Fruit fly (Drosophila melanogaster) whole organism, embryonic: Measurements from ENCODE around the gene CCDC53.

Experiments
- CG10267 ChIP-seq: fragments of 200-800 bp; sonication (Bioruptor generic); optimal IDR thresholded peaks from 2 replicates; lab custom pipeline; 2018; ENCODE audit warnings: missing biosample characterization, mild to moderate bottlenecking, missing genetic modification characterization, moderate library complexity
- CG11456 ChIP-seq: fragments of 200-800 bp; sonication (Bioruptor generic); IDR thresholded peaks from 3 replicates; pipeline ENCODE4 v1.3.6; 2022; ENCODE audit warnings: missing biosample characterization, missing genetic modification characterization
- CG11560 ChIP-seq: fragments of 200-800 bp; sonication (Bioruptor generic); IDR thresholded peaks from 3 replicates; pipeline ENCODE4 v1.3.6; 2022; ENCODE audit warnings: missing biosample characterization, missing genetic modification characterization
- CG12942 ChIP-seq: fragments of 200-800 bp; sonication (Bioruptor generic); optimal IDR thresholded peaks from 3 replicates; lab custom pipeline; 2016; ENCODE audit warnings: missing biosample characterization, missing genetic modification characterization
- CG13287 ChIP-seq: fragments of 200-800 bp; sonication (Bioruptor generic); IDR thresholded peaks from 2 replicates; pipeline ENCODE4 v1.3.6; 2022; ENCODE audit warnings: missing biosample characterization, missing genetic modification characterization; ENCODE audit not compliant: partially characterized antibody
- CG17612 ChIP-seq: fragments of 200-800 bp; sonication (Bioruptor generic); IDR thresholded peaks from 2 replicates; pipeline ENCODE4 v1.3.6; 2022; ENCODE audit warnings: missing biosample characterization, missing genetic modification characterization
- CG17912 ChIP-seq: fragments of 200-800 bp; sonication (Bioruptor generic); optimal IDR thresholded peaks from 2 replicates; lab custom pipeline; 2018; ENCODE audit warnings: missing biosample characterization, mild to moderate bottlenecking, missing genetic modification characterization
- CG18262 ChIP-seq: fragments of 200-800 bp; optimal IDR thresholded peaks from 3 replicates; lab custom pipeline; 2019; ENCODE audit warnings: missing biosample characterization, mild to moderate bottlenecking, missing genetic modification characterization, moderate library complexity
- CG18599 ChIP-seq: fragments of 200-800 bp; sonication (Bioruptor generic); optimal IDR thresholded peaks from 3 replicates; lab custom pipeline; 2017; ENCODE audit warnings: missing biosample characterization, missing genetic modification characterization, mild to moderate bottlenecking, moderate library complexity, missing genetic modification reagents
- CG2712 ChIP-seq: fragments of 200-800 bp; optimal IDR thresholded peaks from 3 replicates; lab custom pipeline; 2019; ENCODE audit warnings: missing biosample characterization, mild to moderate bottlenecking, missing genetic modification characterization, moderate library complexity
- CG3065 ChIP-seq: fragments of 200-800 bp; sonication (Bioruptor generic); optimal IDR thresholded peaks from 2 replicates; lab custom pipeline; 2016; ENCODE audit warnings: missing biosample characterization, missing genetic modification characterization
- CG43689 ChIP-seq: fragments of 200-800 bp; sonication (Bioruptor generic); IDR thresholded peaks from 2 replicates; pipeline ENCODE4 v1.3.6; 2022; ENCODE audit warnings: missing biosample characterization, missing genetic modification characterization
- CG6272 ChIP-seq: fragments of 200-800 bp; sonication (Bioruptor generic); IDR thresholded peaks from 2 replicates; pipeline ENCODE4 v1.3.6; 2022; ENCODE audit warnings: missing biosample characterization, missing genetic modification characterization
- CG7271 ChIP-seq: fragments of 200-800 bp; sonication (Bioruptor generic); optimal IDR thresholded peaks from 2 replicates; lab custom pipeline; 2018; ENCODE audit warnings: missing biosample characterization, mild to moderate bottlenecking, missing genetic modification characterization, moderate library complexity
- CG7963 ChIP-seq: fragments of 200-800 bp; sonication (Bioruptor generic); IDR thresholded peaks from 3 replicates; pipeline ENCODE4 v1.3.6; 2022; ENCODE audit warnings: missing biosample characterization, missing genetic modification characterization; ENCODE audit not compliant: partially characterized antibody
- CG9215 ChIP-seq: fragments of 200-800 bp; sonication (Bioruptor generic); IDR thresholded peaks from 2 replicates; pipeline ENCODE4 v1.3.6; 2022; ENCODE audit warnings: missing biosample characterization, missing genetic modification characterization
- CG9817 ChIP-seq: fragments of 200-800 bp; sonication (Bioruptor generic); optimal IDR thresholded peaks from 2 replicates; lab custom pipeline; 2018; ENCODE audit warnings: missing biosample characterization, mild to moderate bottlenecking, missing genetic modification characterization, moderate library complexity
- Fer1 ChIP-seq: fragments of 200-800 bp; sonication (Bioruptor generic); optimal IDR thresholded peaks from 2 replicates; lab custom pipeline; 2017; ENCODE audit warnings: missing biosample characterization, mild to moderate bottlenecking, missing genetic modification characterization
- HHEX ChIP-seq: fragments of 200-800 bp; sonication (Bioruptor generic); optimal IDR thresholded peaks from 3 replicates; lab custom pipeline; 2017; ENCODE audit warnings: missing biosample characterization, mild to moderate bottlenecking, missing genetic modification characterization, missing genetic modification reagents
- Hey ChIP-seq: fragments of 200-800 bp; sonication (Bioruptor generic); optimal IDR thresholded peaks from 3 replicates; lab custom pipeline; 2018; ENCODE audit warnings: missing biosample characterization, mild to moderate bottlenecking, missing genetic modification characterization
- Kr ChIP-seq: fragments of 200-800 bp; sonication (Bioruptor generic); optimal IDR thresholded peaks from 2 replicates; lab custom pipeline; 2017; ENCODE audit warnings: missing biosample characterization, mild to moderate bottlenecking, missing genetic modification characterization
- Med ChIP-seq: fragments of 200-800 bp; sonication (Bioruptor generic); peaks from one replicate; lab custom pipeline; 2016; ENCODE audit warnings: missing biosample characterization, missing genetic modification characterization, mild to moderate bottlenecking, inconsistent platforms, moderate library complexity
- Neu2 ChIP-seq: fragments of 200-800 bp; sonication (Bioruptor generic); optimal IDR thresholded peaks from 3 replicates; lab custom pipeline; 2016; ENCODE audit warnings: missing biosample characterization, missing genetic modification characterization, borderline replicate concordance
- Scr ChIP-seq: fragments of 200-800 bp; sonication (Bioruptor generic); IDR thresholded peaks from 2 replicates; pipeline ENCODE4 v1.3.6; 2022; ENCODE audit warnings: missing biosample characterization, missing genetic modification characterization; ENCODE audit not compliant: partially characterized antibody
- Xbp1 ChIP-seq: fragments of 200-800 bp; sonication (Bioruptor generic); optimal IDR thresholded peaks from 3 replicates; lab custom pipeline; 2016; ENCODE audit warnings: missing biosample characterization, mild to moderate bottlenecking, missing genetic modification characterization
- Xrp1 ChIP-seq: fragments of 200-800 bp; sonication (Bioruptor generic); IDR thresholded peaks from 2 replicates; pipeline ENCODE4 v1.3.6; 2022; ENCODE audit warnings: missing biosample characterization, missing genetic modification characterization
- ac ChIP-seq: fragments of 200-800 bp; sonication (Bioruptor generic); optimal IDR thresholded peaks from 3 replicates; lab custom pipeline; 2017; ENCODE audit warnings: missing biosample characterization, mild to moderate bottlenecking, missing genetic modification characterization
- bab2 ChIP-seq: fragments of 200-800 bp; sonication (Bioruptor generic); optimal IDR thresholded peaks from 2 replicates; lab custom pipeline; 2016; ENCODE audit warnings: missing biosample characterization, missing genetic modification characterization
- cwo ChIP-seq: fragments of 200-800 bp; sonication (Bioruptor generic); optimal IDR thresholded peaks from 3 replicates; lab custom pipeline; 2017; ENCODE audit warnings: missing biosample characterization, missing genetic modification characterization, mild to moderate bottlenecking, moderate library complexity, missing genetic modification reagents
- emc ChIP-seq: fragments of 200-800 bp; sonication (Bioruptor generic); optimal IDR thresholded peaks from 2 replicates; lab custom pipeline; 2016; ENCODE audit warnings: missing biosample characterization, missing genetic modification characterization
- ems ChIP-seq: fragments of 200-800 bp; sonication (Bioruptor generic); optimal IDR thresholded peaks from 3 replicates; lab custom pipeline; 2016; ENCODE audit warnings: missing biosample characterization, missing genetic modification characterization
- en ChIP-seq: fragments of 200-800 bp; sonication (Bioruptor generic); optimal IDR thresholded peaks from 2 replicates; lab custom pipeline; 2016; ENCODE audit warnings: missing biosample characterization, missing genetic modification characterization
- esg ChIP-seq: fragments of 200-800 bp; sonication (Bioruptor generic); conservative IDR thresholded peaks from 2 replicates; pipeline ENCODE4 v1.3.6; 2022; ENCODE audit warnings: missing biosample characterization, missing genetic modification characterization
- fu2 ChIP-seq: fragments of 200-800 bp; sonication (Bioruptor generic); optimal IDR thresholded peaks from 2 replicates; lab custom pipeline; 2016; ENCODE audit warnings: missing biosample characterization, missing genetic modification characterization
- gem ChIP-seq: fragments of 200-800 bp; sonication (Bioruptor generic); optimal IDR thresholded peaks from 2 replicates; lab custom pipeline; 2019; ENCODE audit warnings: missing biosample characterization, mild to moderate bottlenecking, missing genetic modification characterization, moderate library complexity
- gt ChIP-seq: fragments of 200-800 bp; sonication (Bioruptor generic); IDR thresholded peaks from 2 replicates; pipeline ENCODE4 v1.3.6; 2022; ENCODE audit warnings: missing biosample characterization, missing genetic modification characterization
- hb ChIP-seq: fragments of 200-800 bp; sonication (Bioruptor generic); IDR thresholded peaks from 3 replicates; pipeline ENCODE4 v1.3.6; 2022; ENCODE audit warnings: missing biosample characterization, missing genetic modification characterization; ENCODE audit not compliant: partially characterized antibody
- lov ChIP-seq, 2 experiments: fragments of 200-800 bp in 1 of 2; fragments of >200 bp in 1 of 2; sonication (Bioruptor generic) in 1 of 2; IDR thresholded peaks in 1 of 2; optimal IDR thresholded peaks in 1 of 2; 2 replicates in 1 of 2; 3 replicates in 1 of 2; pipeline versions ENCODE4 v1.3.6 to Lab custom; 2017 to 2022; ENCODE audit warnings: missing biosample characterization in 1 of 2, missing genetic modification characterization in 1 of 2
- onecut ChIP-seq: fragments of 200-800 bp; sonication (Bioruptor generic); IDR thresholded peaks from 2 replicates; pipeline ENCODE4 v1.3.6; 2022; ENCODE audit warnings: missing biosample characterization, missing genetic modification characterization
- org-1 ChIP-seq: fragments of 200-800 bp; sonication (Bioruptor generic); optimal IDR thresholded peaks from 2 replicates; lab custom pipeline; 2017; ENCODE audit warnings: missing biosample characterization, missing genetic modification characterization
- pfk ChIP-seq: fragments of 200-800 bp; sonication (Bioruptor generic); optimal IDR thresholded peaks from 2 replicates; lab custom pipeline; 2018; ENCODE audit warnings: missing biosample characterization, mild to moderate bottlenecking, missing genetic modification characterization, moderate library complexity
- pros ChIP-seq: fragments of 200-800 bp; sonication (Bioruptor generic); optimal IDR thresholded peaks from 3 replicates; lab custom pipeline; 2019; ENCODE audit warnings: missing biosample characterization, mild to moderate bottlenecking, missing genetic modification characterization, moderate library complexity
- run ChIP-seq: fragments of 200-800 bp; sonication (Bioruptor generic); optimal IDR thresholded peaks from 3 replicates; lab custom pipeline; 2018; ENCODE audit warnings: missing biosample characterization, mild to moderate bottlenecking, missing genetic modification characterization
- sisA ChIP-seq: fragments of 200-800 bp; sonication (Bioruptor generic); IDR thresholded peaks from 2 replicates; pipeline ENCODE4 v1.3.6; 2022; ENCODE audit warnings: missing biosample characterization, missing genetic modification characterization
- slbo ChIP-seq: fragments of 200-800 bp; sonication (Bioruptor generic); IDR thresholded peaks from 2 replicates; pipeline ENCODE4 v1.3.6; 2022; ENCODE audit warnings: missing biosample characterization, missing genetic modification characterization
- tio ChIP-seq: fragments of 200-800 bp; sonication (Bioruptor generic); optimal IDR thresholded peaks from 2 replicates; lab custom pipeline; 2017; ENCODE audit warnings: missing biosample characterization, missing genetic modification characterization, inconsistent platforms
- tna ChIP-seq: fragments of 200-800 bp; sonication (Bioruptor generic); IDR thresholded peaks from 2 replicates; pipeline ENCODE4 v1.3.6; 2022; ENCODE audit warnings: missing biosample characterization, missing genetic modification characterization; ENCODE audit not compliant: partially characterized antibody
- twi ChIP-seq: fragments of 200-800 bp; optimal IDR thresholded peaks from 2 replicates; lab custom pipeline; 2019; ENCODE audit warnings: missing biosample characterization, mild to moderate bottlenecking, missing genetic modification characterization, moderate library complexity
- zfh1 ChIP-seq: fragments of 200-800 bp; sonication (Bioruptor generic); IDR thresholded peaks from 3 replicates; pipeline ENCODE4 v1.3.6; 2022; ENCODE audit warnings: missing biosample characterization, missing genetic modification characterization

The CCDC53 gene

dm6 chr2L:8086736-8087467, 46.0 kb downstream of the CCDC53 start (continued):
- no peak for TF ChIP-seq Fer1
- no peak for TF ChIP-seq Xbp1 (GFP tag; lab: Kevin White, UChicago)
- TF ChIP-seq zfh1 (GFP tag; lab: Robert Waterston, UW), result no peak
- TF ChIP-seq lov (optimal IDR thresholded peaks at IDR 0.05; lab: Kevin White, UChicago), result no peak
- no peak for TF ChIP-seq lov (GFP tag; IDR thresholded peaks at IDR 0.05; lab: Robert Waterston, UW)
- TF ChIP-seq slbo, result no peak
- TF ChIP-seq CG11456 (GFP tag; lab: Robert Waterston, UW), result no peak
- TF ChIP-seq tio (GFP tag; lab: Kevin White, UChicago), result no peak
- TF ChIP-seq gt (GFP tag; lab: Robert Waterston, UW), result no peak
- peak; percentile 50 for TF ChIP-seq CG18599 (GFP tag; lab: Kevin White, UChicago)
- TF ChIP-seq CG12942 (GFP tag; lab: Kevin White, UChicago), result no peak
- TF ChIP-seq fu2, result peak; percentile 27
- peak; percentile 85 for TF ChIP-seq gem
- no peak for TF ChIP-seq CG3065
- peak; percentile 20 for TF ChIP-seq CG9817
- no peak for TF ChIP-seq CG9215 (GFP tag; lab: Robert Waterston, UW)
- no peak for TF ChIP-seq bab2 (GFP tag; lab: Kevin White, UChicago)
- no peak for TF ChIP-seq onecut (GFP tag; lab: Robert Waterston, UW)
- TF ChIP-seq CG6272, result no peak
- TF ChIP-seq HHEX (GFP tag; lab: Kevin White, UChicago), result no peak
- TF ChIP-seq pfk (GFP tag; lab: Kevin White, UChicago), result no peak
- TF ChIP-seq CG7963, result no peak
- no peak for TF ChIP-seq esg (GFP tag; lab: Robert Waterston, UW)
- TF ChIP-seq Neu2, result no peak
- TF ChIP-seq ems (GFP tag; lab: Kevin White, UChicago), result no peak
- peak; percentile 83 for TF ChIP-seq Med
- TF ChIP-seq Scr, result no peak
- TF ChIP-seq CG43689, result no peak
- no peak for TF ChIP-seq CG18262 (tag; lab: Kevin White, UChicago)
- TF ChIP-seq CG2712 (tag; lab: Kevin White, UChicago), result no peak
- TF ChIP-seq ac, result no peak
- TF ChIP-seq Kr, result no peak
- TF ChIP-seq CG7271 (tag; lab: Kevin White, UChicago), result no peak
- TF ChIP-seq sisA, result no peak
- no peak for TF ChIP-seq org-1 (GFP tag; lab: Kevin White, UChicago)
- TF ChIP-seq CG17612 (GFP tag; lab: Robert Waterston, UW), result no peak
- no peak for TF ChIP-seq Hey (tag; lab: Kevin White, UChicago)
- TF ChIP-seq CG17912 (GFP tag; lab: Kevin White, UChicago), result no peak
- TF ChIP-seq CG10267 (tag; lab: Kevin White, UChicago), result no peak
- TF ChIP-seq twi (tag; lab: Kevin White, UChicago), result no peak
- TF ChIP-seq hb (GFP tag; lab: Robert Waterston, UW), result no peak
- no peak for TF ChIP-seq en (GFP tag; lab: Kevin White, UChicago)
- no peak for TF ChIP-seq emc (GFP tag; lab: Kevin White, UChicago)
- TF ChIP-seq CG13287 (GFP tag; lab: Robert Waterston, UW), result 0 out of 2 replicates have a peak, but pooled peaks have one; percentile 15
- no peak for TF ChIP-seq run (tag; lab: Kevin White, UChicago)
- TF ChIP-seq tna (GFP tag; lab: Robert Waterston, UW), result no peak
- peak; percentile 27 for TF ChIP-seq cwo (GFP tag; lab: Kevin White, UChicago)
- no peak for TF ChIP-seq CG11560
- TF ChIP-seq Xrp1 (GFP tag; lab: Robert Waterston, UW), result no peak
- no peak for TF ChIP-seq pros
